Worm (Caenorhabditis elegans): ENCODE measurements around the gene F58F9.3.

DNA sequence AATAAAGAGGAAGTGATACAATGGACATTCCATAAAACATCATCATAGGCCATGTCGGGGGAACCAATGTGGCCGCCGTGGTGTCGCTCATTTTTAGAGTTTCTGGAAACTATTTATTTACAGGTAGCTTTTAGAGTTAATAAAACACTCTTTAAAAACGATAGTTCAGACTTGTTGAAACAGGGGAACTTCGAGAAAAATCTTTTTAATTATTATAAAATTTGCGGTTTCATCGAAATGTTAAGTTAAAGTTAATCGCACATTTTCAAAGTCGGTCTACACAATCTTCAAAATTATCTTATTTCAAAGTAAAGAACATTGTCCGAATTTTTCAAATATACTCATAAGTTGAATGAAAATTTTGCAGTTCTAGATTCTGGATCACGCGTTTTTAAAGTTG, 51.2 kb downstream of the F58F9.3 start, which contains the start of gene ops-1:
- TF ChIP-seq flt-1 (GFP tag; IDR thresholded peaks at IDR 0.05), result no peak
- TF ChIP-seq med-1 (GFP tag; optimal IDR thresholded peaks at IDR 0.05; ENCODE audit: insufficient read depth), result no peak
- TF ChIP-seq ref-1 (GFP tag; conservative IDR thresholded peaks at IDR 0.05), result no peak
- no peak for TF ChIP-seq klf-2 (GFP tag; conservative IDR thresholded peaks at IDR 0.05)

Data from whole organism, midembryonic.